Fruit fly (Drosophila melanogaster): ENCODE data around the gene CG42709.

The CG42709 gene

DNA sequence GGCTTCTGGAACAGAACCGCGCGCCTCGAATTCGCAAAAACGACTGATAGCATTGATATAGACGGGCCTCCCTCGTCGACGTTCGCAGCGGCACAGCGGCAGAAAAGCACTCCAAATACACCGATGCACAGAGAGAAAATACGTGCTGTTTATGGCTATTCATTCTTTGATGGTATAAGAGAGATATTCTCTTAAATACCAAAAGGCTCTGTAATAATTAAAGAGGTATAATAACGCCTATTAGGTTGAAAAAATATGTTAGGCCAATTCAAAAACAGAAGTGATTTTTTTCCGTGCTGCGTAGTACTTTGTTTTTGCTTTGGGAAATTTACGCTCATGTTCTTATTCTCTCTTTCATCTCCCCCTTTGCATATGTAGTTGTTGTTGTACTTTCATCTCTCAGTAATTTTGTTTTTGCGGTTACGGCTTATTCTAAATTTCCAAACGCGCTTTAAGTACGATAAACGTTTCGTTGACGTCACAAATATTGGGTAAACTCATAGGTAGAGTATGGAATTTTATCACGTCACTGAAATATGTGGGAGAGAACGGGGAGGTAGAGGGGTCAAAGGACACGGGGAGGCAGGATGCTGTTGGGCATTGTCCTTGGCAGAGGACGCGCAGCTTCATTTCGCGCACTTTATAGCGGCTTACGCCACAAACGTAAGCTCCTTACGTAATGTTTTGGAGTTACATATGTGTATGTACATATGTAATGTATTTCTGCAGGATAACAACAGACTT lies 53.2 kb downstream of the CG42709 start, which contains the start of gene nebu (continued):
- TF ChIP-seq lab (GFP tag; optimal IDR thresholded peaks at IDR 0.05) (peak; percentile 99), CG12391 (tag; optimal IDR thresholded peaks at IDR 0.05) (peak; percentile 96), CHES-1-like (GFP tag; optimal IDR thresholded peaks at IDR 0.05) (peak; percentile 98), B-H2 (GFP tag; optimal IDR thresholded peaks at IDR 0.05) (peak; percentile 96), Gsc (GFP tag; IDR thresholded peaks at IDR 0.05) (no peak), CG33557 (GFP tag; optimal IDR thresholded peaks at IDR 0.05) (peak; percentile 47), zen2 (GFP tag; IDR thresholded peaks at IDR 0.05; ENCODE audit: partially characterized antibody) (no peak), CG14965 (GFP tag; optimal IDR thresholded peaks at IDR 0.05; ENCODE audit: borderline replicate concordance) (peak; percentile 81), az2 (GFP tag; optimal IDR thresholded peaks at IDR 0.05) (peak; percentile 93), CG11456 (GFP tag; IDR thresholded peaks at IDR 0.05) (peak; percentile 97), cad (GFP tag; optimal IDR thresholded peaks at IDR 0.05) (no peak), twi (tag; optimal IDR thresholded peaks at IDR 0.05) (peak; percentile 76), wdn (GFP tag; IDR thresholded peaks at IDR 0.05) (peak; percentile 97), CG11504 (tag; optimal IDR thresholded peaks at IDR 0.05) (peak; percentile 95), Spps (tag; optimal IDR thresholded peaks at IDR 0.05) (peak; percentile 69), CG13894 (tag; optimal IDR thresholded peaks at IDR 0.05) (peak; percentile 98), Hmx (GFP tag; optimal IDR thresholded peaks at IDR 0.05) (peak; percentile 89), CG18262 (tag; optimal IDR thresholded peaks at IDR 0.05) (peak; percentile 86), CG7987 (GFP tag; optimal IDR thresholded peaks at IDR 0.05) (peak; percentile 79), CG9876 (GFP tag; optimal IDR thresholded peaks at IDR 0.05) (peak; percentile 92), sd (tag; optimal IDR thresholded peaks at IDR 0.05) (peak; percentile 91), CG14441 (GFP tag; IDR thresholded peaks at IDR 0.05) (peak; percentile 97), Sin3A (optimal IDR thresholded peaks at IDR 0.05) (no peak), GATAe (GFP tag; conservative IDR thresholded peaks at IDR 0.05) (peak; percentile 88), bbx (GFP tag; IDR thresholded peaks at IDR 0.05; ENCODE audit: partially characterized antibody) (no peak), lmd (GFP tag; IDR thresholded peaks at IDR 0.05) (peak; percentile 97; the same call in 1 of the 2 replicates), stwl (tag; optimal IDR thresholded peaks at IDR 0.05) (no peak), gce (GFP tag; IDR thresholded peaks at IDR 0.05) (peak; percentile 92; the same call in 2 of the 3 replicates), CG13775 (GFP tag; optimal IDR thresholded peaks at IDR 0.05) (peak; percentile 94), bcd (GFP tag; optimal IDR thresholded peaks at IDR 0.05) (peak; percentile 97), CG17186 (GFP tag; optimal IDR thresholded peaks at IDR 0.05) (peak; percentile 52), CG30020 (tag; optimal IDR thresholded peaks at IDR 0.05) (peak; percentile 50), org-1 (GFP tag; optimal IDR thresholded peaks at IDR 0.05) (peak; percentile 96), Mrtf (GFP tag; IDR thresholded peaks at IDR 0.05) (peak; percentile 96), Lpt (GFP tag; optimal IDR thresholded peaks at IDR 0.05) (no peak), CTCF (GFP tag; optimal IDR thresholded peaks at IDR 0.05) (peak; percentile 38), sob (GFP tag; IDR thresholded peaks at IDR 0.05) (peak; percentile 98), ab (GFP tag; optimal IDR thresholded peaks at IDR 0.05) (peak; percentile 95), nmo (GFP tag; optimal IDR thresholded peaks at IDR 0.05) (peak; percentile 88), hbn (GFP tag; IDR thresholded peaks at IDR 0.05; ENCODE audit: partially characterized antibody) (no peak), salm (tag; optimal IDR thresholded peaks at IDR 0.05) (peak; percentile 84), CG1832 (GFP tag; optimal IDR thresholded peaks at IDR 0.05) (no peak), CG3995 (GFP tag; optimal IDR thresholded peaks at IDR 0.05) (peak; percentile 81), CG10565 (GFP tag; optimal IDR thresholded peaks at IDR 0.05) (peak; percentile 83), CG11723 (GFP tag; optimal IDR thresholded peaks at IDR 0.05) (peak; percentile 90), CG17802 (tag; optimal IDR thresholded peaks at IDR 0.05) (peak; percentile 65), CG30403 (GFP tag; optimal IDR thresholded peaks at IDR 0.05) (peak; percentile 96), knrl (GFP tag; IDR thresholded peaks at IDR 0.05; ENCODE audit: partially characterized antibody) (no peak), CG7839 (tag; optimal IDR thresholded peaks at IDR 0.05) (peak; percentile 97), dm (GFP tag; optimal IDR thresholded peaks at IDR 0.05) (peak; percentile 88)
